Worm (Caenorhabditis elegans) whole organism, L1 larva: ENCODE results near the gene T20D4.11.

Experiments used
- aha-1 ChIP-seq: fragments of 150-350 bp; optimal IDR thresholded peaks from 2 replicates; lab custom pipeline; 2014; ENCODE audit warnings: missing biosample characterization, missing genetic modification characterization
- aly-2 ChIP-seq: fragments of 150-350 bp; optimal IDR thresholded peaks from 2 replicates; lab custom pipeline; 2014; ENCODE audit warnings: missing biosample characterization, missing genetic modification characterization
- blmp-1 ChIP-seq: fragments of 150-350 bp; optimal IDR thresholded peaks from 2 replicates; lab custom pipeline; 2014; ENCODE audit warnings: missing biosample characterization, missing genetic modification characterization
- ceh-63 ChIP-seq: fragments of 200-800 bp; sonication (Bioruptor generic); optimal IDR thresholded peaks from 2 replicates; lab custom pipeline; 2018; ENCODE audit warnings: mild to moderate bottlenecking, missing genetic modification characterization, missing compliant biosample characterization
- ceh-8 ChIP-seq: fragments of 200-800 bp; sonication (Bioruptor generic); optimal IDR thresholded peaks from 2 replicates; lab custom pipeline; 2018; ENCODE audit warnings: mild to moderate bottlenecking, missing genetic modification characterization, moderate library complexity, missing compliant biosample characterization
- ceh-82 ChIP-seq, 3 experiments: fragments of 150-350 bp in 1 of 3; sonication (generic microtip) in 2 of 3; optimal IDR thresholded peaks; 2 replicates each; lab custom pipeline; 2014 to 2017; ENCODE audit warnings: missing biosample characterization in 3 of 3, missing genetic modification characterization in 3 of 3
- efl-3 ChIP-seq: fragments of 200-800 bp; sonication (Bioruptor generic); optimal IDR thresholded peaks from 2 replicates; lab custom pipeline; 2018; ENCODE audit warnings: mild to moderate bottlenecking, missing genetic modification characterization, missing compliant biosample characterization
- egl-13 ChIP-seq: sonication (generic microtip); optimal IDR thresholded peaks from 2 replicates; lab custom pipeline; 2016; ENCODE audit warnings: missing genotype, missing genetic modification reagents, missing genetic modification characterization, missing compliant biosample characterization
- egl-27 ChIP-seq, 2 experiments: fragments of 150-350 bp in 1 of 2; sonication (generic microtip); optimal IDR thresholded peaks; 3 replicates each; lab custom pipeline; 2017 to 2018; ENCODE audit warnings: missing biosample characterization in 2 of 2, missing genetic modification characterization in 2 of 2, missing genetic modification reagents in 2 of 2
- elt-2 ChIP-seq: sonication (generic microtip); optimal IDR thresholded peaks from 2 replicates; lab custom pipeline; 2016; ENCODE audit warnings: missing genetic modification characterization, mild to moderate bottlenecking, inconsistent platforms, missing compliant biosample characterization, missing genetic modification reagents
- fkh-8 ChIP-seq: sonication (generic microtip); optimal IDR thresholded peaks from 2 replicates; lab custom pipeline; 2016; ENCODE audit warnings: mild to moderate bottlenecking, missing genetic modification characterization, missing compliant biosample characterization
- fos-1 ChIP-seq: fragments of 150-350 bp; optimal IDR thresholded peaks from 2 replicates; lab custom pipeline; 2014; ENCODE audit warnings: missing biosample characterization, missing genetic modification characterization
- hlh-17 ChIP-seq: fragments of 200-800 bp; sonication (Bioruptor generic); optimal IDR thresholded peaks from 2 replicates; lab custom pipeline; 2018; ENCODE audit warnings: missing genetic modification characterization, mild to moderate bottlenecking, missing compliant biosample characterization, moderate library complexity, borderline replicate concordance
- hlh-4 ChIP-seq: sonication (generic microtip); optimal IDR thresholded peaks from 2 replicates; lab custom pipeline; 2016; ENCODE audit warnings: mild to moderate bottlenecking, missing genetic modification characterization, missing compliant biosample characterization
- jun-1 ChIP-seq: fragments of 150-350 bp; optimal IDR thresholded peaks from 2 replicates; lab custom pipeline; 2014; ENCODE audit warnings: missing biosample characterization, missing genetic modification reagents, missing genetic modification characterization
- lin-14 ChIP-seq: fragments of 200-800 bp; sonication (Bioruptor generic); optimal IDR thresholded peaks from 2 replicates; lab custom pipeline; 2018; ENCODE audit warnings: mild to moderate bottlenecking, missing genetic modification characterization, moderate library complexity, missing compliant biosample characterization
- lin-15B ChIP-seq: fragments of 150-350 bp; sonication (generic microtip); optimal IDR thresholded peaks from 3 replicates; lab custom pipeline; 2014; ENCODE audit warnings: missing biosample characterization, missing genetic modification characterization
- lir-3 ChIP-seq: sonication (generic microtip); optimal IDR thresholded peaks from 2 replicates; lab custom pipeline; 2016; ENCODE audit warnings: mild to moderate bottlenecking, missing genetic modification characterization, moderate library complexity, missing compliant biosample characterization; ENCODE audit not compliant: poor library complexity
- mab-9 ChIP-seq: fragments of 200-800 bp; sonication (Bioruptor generic); IDR thresholded peaks from 2 replicates; pipeline ENCODE4 v1.3.6; 2022; ENCODE audit warnings: missing genetic modification reagents, missing genetic modification characterization, missing compliant biosample characterization
- mep-1 ChIP-seq: fragments of 150-350 bp; optimal IDR thresholded peaks from 2 replicates; lab custom pipeline; 2014; ENCODE audit warnings: missing biosample characterization, missing genetic modification characterization
- nhr-19 ChIP-seq: fragments of 200-800 bp; sonication (Bioruptor generic); conservative IDR thresholded peaks from 2 replicates; pipeline ENCODE4 v1.3.6; 2022; ENCODE audit warnings: missing genetic modification characterization, missing compliant biosample characterization
- nhr-20 ChIP-seq: sonication (generic microtip); optimal IDR thresholded peaks from 2 replicates; lab custom pipeline; 2016; ENCODE audit warnings: mild to moderate bottlenecking, missing genetic modification characterization, missing compliant biosample characterization
- nhr-28 ChIP-seq: fragments of 150-350 bp; optimal IDR thresholded peaks from 2 replicates; lab custom pipeline; 2014; ENCODE audit warnings: missing biosample characterization, missing genetic modification characterization
- nhr-47 ChIP-seq: sonication (generic microtip); optimal IDR thresholded peaks from 2 replicates; lab custom pipeline; 2016; ENCODE audit warnings: mild to moderate bottlenecking, missing genetic modification characterization, moderate library complexity, missing compliant biosample characterization
- nhr-71 ChIP-seq: sonication (generic microtip); optimal IDR thresholded peaks from 2 replicates; lab custom pipeline; 2016; ENCODE audit warnings: mild to moderate bottlenecking, missing genetic modification characterization, moderate library complexity, missing compliant biosample characterization
- nhr-77 ChIP-seq: fragments of 150-350 bp; optimal IDR thresholded peaks from 2 replicates; lab custom pipeline; 2014; ENCODE audit warnings: missing biosample characterization, missing genetic modification characterization
- nhr-85 ChIP-seq: sonication (generic microtip); peaks from one replicate; lab custom pipeline; 2016; ENCODE audit warnings: missing genetic modification characterization, inconsistent platforms, missing compliant biosample characterization
- pag-3 ChIP-seq: sonication (generic microtip); optimal IDR thresholded peaks from 2 replicates; lab custom pipeline; 2017; ENCODE audit warnings: missing genetic modification characterization, mild to moderate bottlenecking, missing compliant biosample characterization, antibody characterized with exemption, borderline replicate concordance; ENCODE audit not compliant: insufficient read depth
- rnt-1 ChIP-seq: sonication (generic microtip); optimal IDR thresholded peaks from 2 replicates; lab custom pipeline; 2016; ENCODE audit warnings: mild to moderate bottlenecking, missing genetic modification characterization, moderate library complexity, missing compliant biosample characterization
- snpc-4 ChIP-seq: fragments of 150-350 bp; optimal IDR thresholded peaks from 2 replicates; lab custom pipeline; 2014; ENCODE audit warnings: missing biosample characterization, missing genetic modification characterization
- snu-23 ChIP-seq: sonication (generic microtip); optimal IDR thresholded peaks from 2 replicates; lab custom pipeline; 2016; ENCODE audit warnings: missing genetic modification characterization, missing compliant biosample characterization
- tbx-2 ChIP-seq: sonication (generic microtip); optimal IDR thresholded peaks from 2 replicates; lab custom pipeline; 2016; ENCODE audit warnings: missing genetic modification characterization, missing compliant biosample characterization
- unc-62 ChIP-seq: fragments of 150-350 bp; optimal IDR thresholded peaks from 2 replicates; lab custom pipeline; 2014; ENCODE audit warnings: missing biosample characterization, missing genetic modification reagents, missing genetic modification characterization
- unc-86 ChIP-seq: sonication (generic microtip); optimal IDR thresholded peaks from 2 replicates; lab custom pipeline; 2016; ENCODE audit warnings: missing genetic modification characterization, missing compliant biosample characterization
- vab-15 ChIP-seq: sonication (generic microtip); optimal IDR thresholded peaks from 2 replicates; lab custom pipeline; 2017; ENCODE audit warnings: missing genotype, mild to moderate bottlenecking, missing genetic modification characterization, missing compliant biosample characterization
- xbp-1 ChIP-seq: sonication (generic microtip); optimal IDR thresholded peaks from 2 replicates; lab custom pipeline; 2016; ENCODE audit warnings: missing genetic modification characterization, missing compliant biosample characterization
- zip-4 ChIP-seq: fragments of 200-800 bp; sonication (Bioruptor generic); optimal IDR thresholded peaks from 2 replicates; lab custom pipeline; 2018; ENCODE audit warnings: mild to moderate bottlenecking, missing genetic modification characterization, moderate library complexity, missing compliant biosample characterization

T20D4.11 gene

DNA sequence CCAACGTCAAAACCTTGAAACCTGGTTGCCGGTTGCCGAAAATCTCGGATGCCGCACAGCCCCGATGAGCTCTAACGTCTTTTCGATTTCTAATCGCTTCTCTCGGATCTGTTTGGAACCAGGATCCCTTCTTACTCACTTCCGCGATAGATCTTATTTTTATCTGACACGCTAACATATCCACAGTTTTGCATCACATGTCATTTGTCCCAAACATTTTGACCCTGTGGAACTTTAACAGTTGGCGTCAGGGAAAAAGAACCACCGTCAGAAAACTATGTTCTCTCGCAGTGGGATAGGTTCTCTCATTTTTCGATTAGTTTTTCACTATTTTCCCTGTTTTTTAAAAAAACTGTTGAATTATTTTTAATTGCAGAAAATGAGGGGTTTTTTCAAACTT lies at the start of gene T20D4.11:
Gene T20D4.11, plus strand, starts transcription at position 377 of the 400 bp plus-strand sequence.
- no peak for TF ChIP-seq aly-2 (tag; lab: Kevin White, UChicago)
- no peak for TF ChIP-seq lir-3
- TF ChIP-seq efl-3 (GFP tag; lab: Kevin White, UChicago), result no peak
- TF ChIP-seq snpc-4 (tag; lab: Kevin White, UChicago), result no peak
- TF ChIP-seq nhr-77 (tag; lab: Kevin White, UChicago), result no peak
- no peak for TF ChIP-seq unc-62 (GFP tag; lab: Kevin White, UChicago)
- no peak for TF ChIP-seq vab-15
- TF ChIP-seq fkh-8 (tag; lab: Kevin White, UChicago), result no peak
- no peak for TF ChIP-seq rnt-1 (tag; lab: Kevin White, UChicago)
- TF ChIP-seq blmp-1 (tag; lab: Kevin White, UChicago), result no peak
- no peak for TF ChIP-seq ceh-63 (GFP tag; lab: Kevin White, UChicago)
- TF ChIP-seq ceh-8 (GFP tag; lab: Kevin White, UChicago), result no peak
- no peak for TF ChIP-seq hlh-4 (tag; lab: Kevin White, UChicago)
- TF ChIP-seq nhr-20 (tag; lab: Kevin White, UChicago), result no peak
- no peak for TF ChIP-seq nhr-85

DNA sequence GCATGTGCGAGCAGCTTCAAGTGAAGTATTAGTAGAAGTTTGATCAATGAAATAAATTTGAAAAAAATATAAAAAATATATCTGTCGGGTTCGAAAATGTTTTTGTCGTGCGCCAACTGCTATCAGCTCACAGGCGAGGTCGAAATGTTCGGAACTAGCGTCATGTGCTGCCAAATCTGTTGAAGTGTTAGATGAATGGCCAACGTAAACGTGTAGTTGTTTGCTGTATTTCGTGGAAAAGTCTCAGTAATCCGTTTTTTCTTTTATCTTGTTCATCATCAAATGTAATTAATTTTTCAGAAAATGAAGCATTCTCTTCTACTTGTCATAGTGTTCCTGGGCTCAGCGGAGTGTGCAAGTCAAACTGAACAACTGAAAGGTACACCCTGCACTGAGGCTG lies 48.6 kb upstream of the T20D4.11 start, which contains the start of gene C17B7.15:
Gene C17B7.15, plus strand, starts transcription at position 301 of the 400 bp plus-strand sequence.
- no peak for TF ChIP-seq fos-1 (tag; lab: Kevin White, UChicago)
- peak; percentile 12 for TF ChIP-seq lin-14 (GFP tag; lab: Kevin White, UChicago)
- TF ChIP-seq lin-15B (tag; lab: Kevin White, UChicago), result no peak
- TF ChIP-seq, all 84 proteins: peak for 1

DNA sequence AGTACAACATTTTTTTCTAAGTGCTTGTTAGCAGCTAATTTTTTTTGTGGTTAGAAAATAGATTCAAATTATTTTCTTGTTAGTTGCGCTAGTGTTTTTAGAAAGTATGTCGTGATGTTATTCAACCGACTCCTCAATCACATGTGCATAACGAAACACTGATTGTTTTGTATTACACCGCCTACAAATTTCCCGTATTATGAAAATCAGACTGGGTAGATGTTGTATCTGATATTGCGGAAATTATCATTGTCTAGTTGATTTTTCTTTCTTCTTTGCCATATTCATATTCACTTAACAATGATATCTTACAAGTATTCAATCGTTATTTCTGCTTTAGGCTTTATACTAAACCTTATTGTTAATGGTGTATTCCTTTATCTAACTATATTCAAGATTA lies 47.2 kb upstream of the T20D4.11 start, which contains the start of gene str-63:
Gene str-63, plus strand, starts transcription at position 301 of the 400 bp plus-strand sequence.
- TF ChIP-seq unc-86 (no peak), aha-1 (tag; lab: Kevin White, UChicago) (no peak), egl-27 (tag; optimal IDR thresholded peaks at IDR 0.05; lab: Kevin White, UChicago) (no peak), hlh-4 (tag; lab: Kevin White, UChicago) (no peak), pag-3 (tag; lab: Kevin White, UChicago) (no peak), tbx-2 (tag; lab: Kevin White, UChicago) (no peak), ceh-82 (tag; optimal IDR thresholded peaks at IDR 0.05; lab: Kevin White, UChicago) (no peak), egl-13 (tag; lab: Kevin White, UChicago) (no peak), hlh-17 (GFP tag; lab: Kevin White, UChicago) (no peak), mab-9 (GFP tag; lab: Robert Waterston, UW) (no peak), fos-1 (tag; lab: Kevin White, UChicago) (no peak)

DNA sequence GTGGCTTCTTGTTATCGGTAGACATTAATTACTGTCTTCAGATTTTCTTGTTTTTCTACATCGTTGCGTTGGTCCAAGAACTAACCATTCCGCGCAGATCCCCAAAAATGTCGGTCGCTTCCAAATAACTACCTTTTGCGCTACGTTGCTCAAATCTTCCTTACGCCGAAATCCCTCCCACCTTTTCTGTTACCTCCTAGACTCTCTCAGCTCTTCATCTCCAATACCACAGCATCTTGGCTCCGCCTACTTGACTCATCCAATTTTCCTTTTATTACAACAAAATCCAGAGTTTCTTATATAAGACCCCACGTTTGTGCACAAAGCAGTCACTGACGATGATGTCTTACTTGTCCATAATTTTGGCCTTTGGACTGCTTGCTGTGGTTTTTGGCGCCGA lies 45.6 kb upstream of the T20D4.11 start, which contains the start of gene C17B7.12:
Gene C17B7.12, plus strand, starts transcription at position 301 of the 400 bp plus-strand sequence.
- TF ChIP-seq lir-3 (no peak), snu-23 (no peak), nhr-47 (tag; lab: Kevin White, UChicago) (no peak), zip-4 (GFP tag; lab: Kevin White, UChicago) (no peak), egl-27 (tag; optimal IDR thresholded peaks at IDR 0.05; lab: Kevin White, UChicago) (no peak), pag-3 (tag; lab: Kevin White, UChicago) (no peak), jun-1 (tag; lab: Kevin White, UChicago) (no peak), xbp-1 (tag; lab: Kevin White, UChicago) (no peak), elt-2 (tag; lab: Kevin White, UChicago) (no peak), nhr-85 (no peak), nhr-28 (no peak), mep-1 (tag; lab: Kevin White, UChicago) (no peak), nhr-19 (GFP tag; lab: Robert Waterston, UW) (no peak), efl-3 (GFP tag; lab: Kevin White, UChicago) (no peak), nhr-71 (tag; lab: Kevin White, UChicago) (no peak)
